Worm (Caenorhabditis elegans): Measurements from ENCODE around the gene sgca-1.

Gene sgca-1

ce11 chrX:6747906-6748356 is 41.4 kb downstream of the sgca-1 start (continued):
- TF ChIP-seq T20F7.1 (GFP tag; optimal IDR thresholded peaks at IDR 0.05) = peak; percentile 65
- TF ChIP-seq nhr-48 (tag; optimal IDR thresholded peaks at IDR 0.05) = peak; percentile 94
- no peak for TF ChIP-seq ZK546.5 (tag; optimal IDR thresholded peaks at IDR 0.05)
- TF ChIP-seq dve-1 (tag; optimal IDR thresholded peaks at IDR 0.05; ENCODE audit: insufficient read depth) = peak; percentile 87
- no peak for TF ChIP-seq madf-5 (GFP tag; IDR thresholded peaks at IDR 0.05)
- peak; percentile 19 for TF ChIP-seq duxl-1 (tag; optimal IDR thresholded peaks at IDR 0.05; ENCODE audit: poor library complexity)
- 0 out of 2 replicates have a peak, but pooled peaks have one; percentile 18 for TF ChIP-seq T26A8.4 (GFP tag; IDR thresholded peaks at IDR 0.05)
- peak; percentile 28 for TF ChIP-seq ztf-7 (tag; optimal IDR thresholded peaks at IDR 0.05)
- peak; percentile 59 for TF ChIP-seq mxl-3 (GFP tag; optimal IDR thresholded peaks at IDR 0.05)
- peak; percentile 33 for TF ChIP-seq F10B5.3 (tag; optimal IDR thresholded peaks at IDR 0.05)
- TF ChIP-seq ceh-32 (tag; optimal IDR thresholded peaks at IDR 0.05; ENCODE audit: poor library complexity) = no peak
- peak; percentile 41 for TF ChIP-seq mep-1 (tag; optimal IDR thresholded peaks at IDR 0.05)
- TF ChIP-seq D1046.2 (GFP tag; IDR thresholded peaks at IDR 0.05) = no peak
- no peak for TF ChIP-seq vab-7 (GFP tag; IDR thresholded peaks at IDR 0.05)
- TF ChIP-seq lir-3 (tag; optimal IDR thresholded peaks at IDR 0.05) = no peak
- no peak for TF ChIP-seq snpc-1.2 (GFP tag; IDR thresholded peaks at IDR 0.05)
- TF ChIP-seq R02D3.7 (tag; optimal IDR thresholded peaks at IDR 0.05) = no peak
- TF ChIP-seq mdl-1 (tag; optimal IDR thresholded peaks at IDR 0.05) = peak in 1 of 2 experiments; percentile 99
- peak; percentile 50; the same call in 1 of the 2 replicates for TF ChIP-seq Y75B8A.6 (GFP tag; IDR thresholded peaks at IDR 0.05)
- TF ChIP-seq spr-3 (GFP tag; optimal IDR thresholded peaks at IDR 0.05) = peak; percentile 2
- no peak for TF ChIP-seq daf-19 (GFP tag; conservative IDR thresholded peaks at IDR 0.05)
- no peak for TF ChIP-seq zfp-2 (tag; optimal IDR thresholded peaks at IDR 0.05)
- 0 out of 2 replicates have a peak, but pooled peaks have one; percentile 7 for TF ChIP-seq ceh-20 (GFP tag; IDR thresholded peaks at IDR 0.05)
- TF ChIP-seq Y5F2A.4 (GFP tag; optimal IDR thresholded peaks at IDR 0.05) = no peak
- TF ChIP-seq ZK337.2 (GFP tag; IDR thresholded peaks at IDR 0.05) = no peak

ce11 chrX:6746849-6747248 is 42.5 kb downstream of the sgca-1 start:
- TF ChIP-seq lin-39 (tag; optimal IDR thresholded peaks at IDR 0.05) (no peak), mdt-29 (GFP tag; IDR thresholded peaks at IDR 0.05) (0 out of 2 replicates have a peak, but pooled peaks have one; percentile 4), ceh-44 (GFP tag; IDR thresholded peaks at IDR 0.05) (no peak), nhr-237 (tag; optimal IDR thresholded peaks at IDR 0.05) (no peak), dve-1 (tag; optimal IDR thresholded peaks at IDR 0.05; ENCODE audit: insufficient read depth) (peak; percentile 7), gei-8 (GFP tag; optimal IDR thresholded peaks at IDR 0.05) (no peak), hlh-30 (tag; optimal IDR thresholded peaks at IDR 0.05; ENCODE audit: insufficient read depth) (peak; percentile 54), lin-38 (GFP tag; IDR thresholded peaks at IDR 0.05) (peak; percentile 29; the same call in 1 of the 2 replicates), D1046.2 (GFP tag; IDR thresholded peaks at IDR 0.05) (no peak), snpc-4 (tag; optimal IDR thresholded peaks at IDR 0.05) (no peak), hif-1 (tag; optimal IDR thresholded peaks at IDR 0.05) (peak in 1 of 2 experiments; percentile 64), hmg-1.1 (GFP tag; IDR thresholded peaks at IDR 0.05) (0 out of 2 replicates have a peak, but pooled peaks have one; percentile 11), jun-1 (tag; optimal IDR thresholded peaks at IDR 0.05) (no peak), aly-2 (tag; optimal IDR thresholded peaks at IDR 0.05) (no peak), mdl-1 (tag; optimal IDR thresholded peaks at IDR 0.05) (peak in 1 of 2 experiments; percentile 89), nhr-76 (tag; optimal IDR thresholded peaks at IDR 0.05) (no peak), aha-1 (tag) (peak; percentile 97), ama-1 (optimal IDR thresholded peaks at IDR 0.05) (peak; percentile 46), pha-4 (GFP tag; IDR thresholded peaks at IDR 0.05) (no peak), pha-4 (tag; optimal IDR thresholded peaks at IDR 0.05) (peak; percentile 34), nhr-6 (tag; optimal IDR thresholded peaks at IDR 0.05) (no peak), lim-7 (GFP tag; IDR thresholded peaks at IDR 0.05) (no peak), daf-12 (tag; optimal IDR thresholded peaks at IDR 0.05) (no peak), lin-15B (tag; optimal IDR thresholded peaks at IDR 0.05) (no peak), F26F4.8 (GFP tag; conservative IDR thresholded peaks at IDR 0.05) (no peak), spr-1 (tag; optimal IDR thresholded peaks at IDR 0.05) (no peak), nhr-48 (tag; optimal IDR thresholded peaks at IDR 0.05) (no peak), unc-62 (GFP tag; optimal IDR thresholded peaks at IDR 0.05 in 1 of 2) (peak in 1 of 2 experiments; percentile 31), unc-62 (tag; optimal IDR thresholded peaks at IDR 0.05) (no peak), lir-3 (tag; optimal IDR thresholded peaks at IDR 0.05) (no peak), ztf-7 (tag; optimal IDR thresholded peaks at IDR 0.05) (no peak), Y75B8A.6 (GFP tag; IDR thresholded peaks at IDR 0.05) (no peak)
